Fruit fly (Drosophila melanogaster) whole organism, pupa: ENCODE data around the gene dsd.

ENCODE experiments used
- CG10348 ChIP-seq: fragments of 200-800 bp; sonication (Bioruptor generic); IDR thresholded peaks from 2 replicates; pipeline ENCODE4 v1.3.6; 2022; ENCODE audit warnings: missing biosample characterization, missing genetic modification characterization
- CG12605 ChIP-seq: fragments of 200-800 bp; sonication (Bioruptor generic); IDR thresholded peaks from 2 replicates; pipeline ENCODE4 v1.3.6; 2022; ENCODE audit warnings: missing biosample characterization, missing genetic modification characterization
- CG13204 ChIP-seq: fragments of 200-800 bp; sonication (Bioruptor generic); optimal IDR thresholded peaks from 2 replicates; lab custom pipeline; 2018; ENCODE audit warnings: missing biosample characterization, mild to moderate bottlenecking, missing genetic modification characterization, moderate library complexity
- CG14655 ChIP-seq: fragments of 200-800 bp; sonication (Bioruptor generic); optimal IDR thresholded peaks from 3 replicates; lab custom pipeline; 2017; ENCODE audit warnings: mild to moderate bottlenecking, missing biosample characterization, missing genetic modification reagents, missing genetic modification characterization
- CG15710 ChIP-seq: fragments of 200-800 bp; sonication (Bioruptor generic); optimal IDR thresholded peaks from 2 replicates; lab custom pipeline; 2018; ENCODE audit warnings: missing biosample characterization, mild to moderate bottlenecking, missing genetic modification characterization, moderate library complexity
- CG17806 ChIP-seq: fragments of 200-800 bp; sonication (Bioruptor generic); optimal IDR thresholded peaks from 2 replicates; lab custom pipeline; 2018; ENCODE audit warnings: missing biosample characterization, mild to moderate bottlenecking, missing genetic modification characterization, moderate library complexity
- CG32121 ChIP-seq: fragments of 200-800 bp; sonication (Bioruptor generic); IDR thresholded peaks from 2 replicates; pipeline ENCODE4 v1.3.6; 2022; ENCODE audit warnings: missing biosample characterization, missing genetic modification characterization
- CG34367 ChIP-seq: fragments of 200-800 bp; sonication (Bioruptor generic); optimal IDR thresholded peaks from 2 replicates; lab custom pipeline; 2018; ENCODE audit warnings: missing biosample characterization, mild to moderate bottlenecking, missing genetic modification characterization
- CG4496 ChIP-seq: fragments of 200-800 bp; sonication (Bioruptor generic); IDR thresholded peaks from 3 replicates; pipeline ENCODE4 v1.3.6; 2022; ENCODE audit warnings: missing biosample characterization, missing genetic modification characterization
- CG8159 ChIP-seq: fragments of 200-800 bp; sonication (Bioruptor generic); optimal IDR thresholded peaks from 3 replicates; lab custom pipeline; 2018; ENCODE audit warnings: missing biosample characterization, mild to moderate bottlenecking, missing genetic modification characterization, moderate library complexity
- CG8301 ChIP-seq: fragments of 200-800 bp; sonication (Bioruptor generic); optimal IDR thresholded peaks from 2 replicates; lab custom pipeline; 2018; ENCODE audit warnings: missing biosample characterization, mild to moderate bottlenecking, missing genetic modification characterization
- CG9948 ChIP-seq: fragments of 200-800 bp; sonication (Bioruptor generic); optimal IDR thresholded peaks from 2 replicates; lab custom pipeline; 2018; ENCODE audit warnings: missing biosample characterization, mild to moderate bottlenecking, missing genetic modification characterization, moderate library complexity
- D1 ChIP-seq: fragments of 200-800 bp; sonication (Bioruptor generic); optimal IDR thresholded peaks from 2 replicates; lab custom pipeline; 2018; ENCODE audit warnings: missing biosample characterization, mild to moderate bottlenecking, missing genetic modification characterization, moderate library complexity
- EcR ChIP-seq: fragments of 200-800 bp; sonication (Bioruptor generic); optimal IDR thresholded peaks from 3 replicates; lab custom pipeline; 2019; ENCODE audit warnings: missing biosample characterization, missing genetic modification characterization, mild to moderate bottlenecking, moderate library complexity, missing genetic modification reagents
- Ets98B ChIP-seq: fragments of 200-800 bp; sonication (Bioruptor generic); IDR thresholded peaks from 2 replicates; pipeline ENCODE4 v1.3.6; 2022; ENCODE audit warnings: missing biosample characterization, missing genetic modification characterization
- Pif1A ChIP-seq: fragments of 200-800 bp; sonication (Bioruptor generic); optimal IDR thresholded peaks from 3 replicates; lab custom pipeline; 2016; ENCODE audit warnings: missing biosample characterization, missing genetic modification characterization
- Pif1B ChIP-seq: fragments of 200-800 bp; sonication (Bioruptor generic); optimal IDR thresholded peaks from 3 replicates; lab custom pipeline; 2016; ENCODE audit warnings: missing biosample characterization, missing genetic modification characterization
- Snoo ChIP-seq: fragments of 200-800 bp; sonication (Bioruptor generic); optimal IDR thresholded peaks from 3 replicates; lab custom pipeline; 2017; ENCODE audit warnings: missing biosample characterization, mild to moderate bottlenecking, missing genetic modification characterization, inconsistent platforms
- fd96Ca ChIP-seq: fragments of 200-800 bp; sonication (Bioruptor generic); IDR thresholded peaks from 3 replicates; pipeline ENCODE4 v1.3.6; 2022; ENCODE audit warnings: missing biosample characterization, missing genetic modification characterization
- gl ChIP-seq: fragments of 200-800 bp; sonication (Bioruptor generic); optimal IDR thresholded peaks from 2 replicates; lab custom pipeline; 2018; ENCODE audit warnings: missing biosample characterization, mild to moderate bottlenecking, missing genetic modification characterization
- rn ChIP-seq: fragments of 200-800 bp; sonication (Bioruptor generic); IDR thresholded peaks from 2 replicates; pipeline ENCODE4 v1.3.6; 2022; ENCODE audit warnings: missing biosample characterization, missing genetic modification characterization

dsd gene

DNA sequence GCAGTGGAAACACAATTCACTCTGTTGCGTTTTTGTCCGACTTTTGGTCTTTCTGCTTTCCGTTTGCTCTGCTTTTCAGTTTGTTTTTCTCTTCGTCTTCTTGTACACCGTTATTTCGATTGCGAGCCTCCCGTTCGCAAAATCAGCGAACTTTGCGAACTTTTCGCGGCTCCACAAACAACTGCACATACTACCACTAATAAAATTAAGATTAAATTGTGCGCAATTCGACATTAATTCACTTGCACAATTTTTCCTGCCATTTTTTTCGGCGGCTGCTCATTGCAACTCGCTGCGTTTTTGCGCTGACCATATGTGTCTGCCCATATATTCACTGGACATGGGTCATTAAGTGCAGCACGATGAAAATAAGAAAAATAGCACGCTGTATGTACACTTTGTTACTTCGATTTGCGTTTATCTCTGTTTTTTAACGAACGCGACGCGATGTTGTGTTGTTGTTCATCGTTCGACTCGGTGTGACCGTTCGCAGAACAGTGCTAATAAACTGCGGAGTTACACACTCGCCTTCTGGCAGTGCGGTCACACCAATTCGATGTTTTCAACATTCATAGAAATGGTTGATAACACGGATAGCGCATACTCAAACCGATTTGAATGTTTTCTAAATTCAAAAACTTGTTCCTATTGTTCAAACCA, 48.4 kb downstream of the dsd start, which contains the start of gene Klp98A:
TSS of gene Klp98A (minus strand) at position 486 of the 660 bp plus-strand sequence.
- TF ChIP-seq CG13204 (GFP tag; lab: Kevin White, UChicago) (no peak), rn (GFP tag; lab: Robert Waterston, UW) (no peak), CG4496 (peak; percentile 34; the same call in 1 of the 3 replicates), CG12605 (0 out of 2 replicates have a peak, but pooled peaks have one; percentile 15), Snoo (peak; percentile 11), EcR (no peak), CG17806 (tag; lab: Kevin White, UChicago) (no peak)
- TF ChIP-seq, all 21 proteins: peak for 3

DNA sequence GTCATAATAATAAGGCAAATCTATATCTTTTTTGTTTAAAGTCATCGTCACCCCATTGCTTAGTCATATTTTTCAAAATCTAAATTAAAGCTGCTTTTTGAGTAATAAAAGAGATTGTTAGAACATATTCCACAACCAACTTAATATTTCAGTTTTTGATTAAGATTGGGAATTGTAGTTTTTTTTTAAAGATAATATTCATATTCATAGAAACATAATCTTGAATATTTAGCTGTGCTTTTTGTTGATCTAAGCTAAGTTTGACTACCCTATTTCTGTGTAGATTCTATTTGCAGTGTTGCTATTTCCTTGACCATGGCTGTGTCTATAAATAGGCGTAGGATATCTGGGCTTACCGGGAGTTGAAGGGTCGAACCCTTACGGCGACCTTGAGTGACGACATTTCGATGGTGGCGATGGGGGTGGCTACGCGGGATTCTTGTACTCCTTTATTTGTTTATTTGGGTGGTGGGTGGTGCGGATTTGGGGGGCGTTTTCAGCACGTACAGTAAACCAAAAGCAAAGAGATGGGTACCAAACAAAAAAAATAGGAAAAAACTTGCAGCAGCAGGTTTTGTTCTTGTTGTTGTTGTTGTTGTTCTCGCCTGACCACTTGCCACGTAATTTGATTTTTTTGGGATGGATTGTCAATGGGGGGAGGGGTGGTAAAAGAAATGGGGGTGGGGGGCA, 49.1 kb downstream of the dsd start:
- TF ChIP-seq CG8301 (no peak), Snoo (no peak), Pif1A (no peak), CG9948 (tag; lab: Kevin White, UChicago) (peak; percentile 26), CG12605 (no peak), CG17806 (tag; lab: Kevin White, UChicago) (peak; percentile 6)

DNA sequence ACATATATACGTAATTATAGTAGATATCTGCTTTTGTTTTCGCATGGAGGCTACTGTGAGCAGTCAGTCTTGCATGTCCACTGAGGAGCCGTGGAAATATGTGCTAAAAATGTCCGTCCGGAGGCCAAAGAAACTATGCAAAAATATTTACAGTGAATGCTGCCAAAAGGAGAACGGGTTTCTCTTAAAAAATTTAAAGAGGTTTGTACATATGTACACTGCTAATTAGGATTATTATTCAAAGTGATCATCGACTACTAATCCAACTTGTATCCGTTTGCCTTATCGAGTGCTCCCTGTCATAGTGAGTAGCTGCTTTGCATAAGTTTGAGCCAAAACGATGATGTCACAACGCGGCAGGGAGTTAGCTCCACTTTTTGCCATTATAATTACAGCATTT, 50.2 kb downstream of the dsd start:
- TF ChIP-seq CG12605 (peak; percentile 74), CG34367 (tag; lab: Kevin White, UChicago) (no peak), fd96Ca (GFP tag; lab: Robert Waterston, UW) (peak; percentile 88), EcR (no peak), CG32121 (peak; percentile 84), CG8159 (tag; lab: Kevin White, UChicago) (peak; percentile 44), CG10348 (GFP tag; lab: Robert Waterston, UW) (peak; percentile 54; the same call in 1 of the 2 replicates), CG13204 (GFP tag; lab: Kevin White, UChicago) (no peak), Pif1A (peak; percentile 54), CG8301 (peak; percentile 59), CG17806 (tag; lab: Kevin White, UChicago) (peak; percentile 34), CG15710 (tag; lab: Kevin White, UChicago) (peak; percentile 25), gl (no peak), rn (GFP tag; lab: Robert Waterston, UW) (peak; percentile 53), Ets98B (GFP tag; lab: Robert Waterston, UW) (peak; percentile 84), CG4496 (peak; percentile 86), CG9948 (tag; lab: Kevin White, UChicago) (no peak), CG14655 (GFP tag; lab: Kevin White, UChicago) (no peak), Snoo (peak; percentile 10), Pif1B (peak; percentile 36), D1 (tag; lab: Kevin White, UChicago) (no peak)

DNA sequence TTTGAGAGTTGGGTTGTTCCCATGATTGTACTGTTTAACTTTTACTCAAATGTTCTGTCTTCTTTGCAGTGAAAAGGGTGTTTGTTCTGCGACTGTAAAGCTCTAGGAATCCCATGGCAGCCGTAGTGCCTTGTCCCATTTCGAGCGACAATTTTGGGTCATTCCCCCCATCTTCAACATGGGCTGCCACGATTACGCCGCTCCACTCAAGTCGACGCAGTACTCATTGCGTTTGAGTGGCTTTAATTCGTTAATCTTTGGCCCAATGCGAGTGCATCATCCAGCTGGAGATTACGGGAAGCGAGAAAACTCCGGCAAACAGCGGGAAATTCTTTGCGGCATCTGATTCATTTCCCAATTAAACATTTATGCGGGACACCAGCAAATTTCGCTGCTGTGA, 50.7 kb downstream of the dsd start:
- TF ChIP-seq fd96Ca (GFP tag; lab: Robert Waterston, UW) (no peak), Pif1A (no peak), Pif1B (no peak), CG14655 (GFP tag; lab: Kevin White, UChicago) (no peak), EcR (peak; percentile 76)

DNA sequence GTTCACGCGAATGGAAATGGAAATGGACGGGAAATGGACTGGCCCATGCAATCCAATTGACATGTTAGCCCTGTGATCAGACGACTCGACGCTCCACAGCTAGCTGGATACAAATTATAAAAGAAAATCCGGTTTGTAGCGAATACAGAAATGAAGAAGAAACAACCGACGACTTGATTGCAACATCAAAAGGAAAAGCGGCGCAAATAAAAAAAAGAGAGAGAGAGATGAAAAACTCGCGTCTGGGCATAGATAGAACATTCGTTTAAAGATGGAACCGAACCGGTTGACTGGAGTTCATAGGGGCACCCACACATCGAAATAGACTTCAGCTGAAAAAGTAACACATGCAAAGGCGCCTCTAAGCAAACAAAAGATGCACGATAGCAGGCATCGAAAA, 51.3 kb downstream of the dsd start:
- TF ChIP-seq CG34367 (tag; lab: Kevin White, UChicago) (no peak), fd96Ca (GFP tag; lab: Robert Waterston, UW) (no peak), CG14655 (GFP tag; lab: Kevin White, UChicago) (no peak), Pif1A (no peak), CG8301 (no peak), CG12605 (no peak), CG4496 (no peak), Pif1B (no peak), D1 (tag; lab: Kevin White, UChicago) (no peak), CG13204 (GFP tag; lab: Kevin White, UChicago) (no peak), EcR (no peak), CG32121 (no peak), rn (GFP tag; lab: Robert Waterston, UW) (no peak), CG10348 (GFP tag; lab: Robert Waterston, UW) (no peak), CG17806 (tag; lab: Kevin White, UChicago) (no peak), gl (no peak)

DNA sequence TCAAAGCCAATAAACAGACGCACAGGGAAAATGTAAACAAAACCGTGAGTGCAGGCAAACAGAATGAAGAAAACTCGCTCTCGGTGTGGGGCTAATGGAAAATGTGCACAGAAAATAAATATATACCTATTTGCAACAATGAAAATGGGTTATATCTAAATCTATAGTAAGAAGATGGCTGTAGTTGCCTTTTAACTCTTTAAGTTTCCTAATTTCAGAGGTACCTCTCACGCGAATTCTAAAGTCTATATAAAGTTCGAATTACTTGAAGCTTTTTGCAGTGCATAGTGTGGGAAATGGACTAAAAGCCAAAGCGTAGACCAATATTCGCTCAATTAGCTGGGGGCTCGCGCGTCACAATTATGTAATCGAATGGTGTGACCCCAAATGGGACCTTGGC, 52.2 kb downstream of the dsd start:
- TF ChIP-seq CG10348 (GFP tag; lab: Robert Waterston, UW): peak; percentile 70
- no peak for TF ChIP-seq Snoo
- TF ChIP-seq CG13204 (GFP tag; lab: Kevin White, UChicago): no peak
- no peak for TF ChIP-seq D1 (tag; lab: Kevin White, UChicago)
- TF ChIP-seq CG9948 (tag; lab: Kevin White, UChicago): peak; percentile 63
- peak; percentile 88 for TF ChIP-seq CG14655 (GFP tag; lab: Kevin White, UChicago)
- peak; percentile 87 for TF ChIP-seq CG12605
- peak; percentile 74 for TF ChIP-seq Pif1A
- no peak for TF ChIP-seq gl
- peak; percentile 91 for TF ChIP-seq Ets98B (GFP tag; lab: Robert Waterston, UW)
- TF ChIP-seq CG8301: peak; percentile 88
- TF ChIP-seq rn (GFP tag; lab: Robert Waterston, UW): peak; percentile 41; the same call in 1 of the 2 replicates
- TF ChIP-seq EcR: no peak
- peak; percentile 88 for TF ChIP-seq fd96Ca (GFP tag; lab: Robert Waterston, UW)
- TF ChIP-seq Pif1B: peak; percentile 66
- TF ChIP-seq CG32121: peak; percentile 93
- peak; percentile 90 for TF ChIP-seq CG4496
- TF ChIP-seq CG8159 (tag; lab: Kevin White, UChicago): peak; percentile 37
- TF ChIP-seq CG17806 (tag; lab: Kevin White, UChicago): peak; percentile 53
- peak; percentile 40 for TF ChIP-seq CG15710 (tag; lab: Kevin White, UChicago)
- TF ChIP-seq CG34367 (tag; lab: Kevin White, UChicago): peak; percentile 17
